Worm (Caenorhabditis elegans): ENCODE data around the gene zip-10.

Gene zip-10

DNA sequence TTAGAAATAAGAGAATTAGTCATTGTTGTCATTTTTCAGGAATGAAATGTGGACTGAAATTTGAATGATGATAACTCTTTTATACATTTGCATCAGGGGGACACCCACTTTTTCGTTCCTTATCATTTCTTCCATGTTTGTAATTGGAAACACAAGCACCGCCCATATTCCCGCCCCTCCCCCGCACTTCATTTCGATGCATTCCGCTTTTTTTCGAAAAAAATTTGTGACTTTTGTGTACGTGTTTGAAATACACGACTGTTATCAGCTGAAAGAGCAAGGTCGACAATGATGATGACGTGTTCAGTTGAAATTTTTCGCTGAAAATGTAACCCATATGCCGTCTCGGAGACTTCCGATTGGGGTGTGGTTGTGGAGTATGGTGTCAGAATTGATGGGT lies at the start of gene zip-10:
zip-10 (minus strand) TSS at position 43 of the 400 bp plus-strand sequence.
- TF ChIP-seq nhr-28 (tag; optimal IDR thresholded peaks at IDR 0.05), result no peak
- TF ChIP-seq unc-39 (tag; optimal IDR thresholded peaks at IDR 0.05), result no peak
- TF ChIP-seq egl-27 (tag; optimal IDR thresholded peaks at IDR 0.05), result no peak
- no peak for TF ChIP-seq lsy-12 (tag; optimal IDR thresholded peaks at IDR 0.05)
- peak; percentile 86 for TF ChIP-seq pqm-1 (tag; optimal IDR thresholded peaks at IDR 0.05)
- peak; percentile 44 for TF ChIP-seq nfya-1 (tag; optimal IDR thresholded peaks at IDR 0.05; ENCODE audit: insufficient read depth)
- peak; percentile 1 for TF ChIP-seq jun-1 (tag; optimal IDR thresholded peaks at IDR 0.05)
- no peak for TF ChIP-seq fos-1 (tag; optimal IDR thresholded peaks at IDR 0.05)
- no peak for TF ChIP-seq snpc-4 (tag; optimal IDR thresholded peaks at IDR 0.05)
- TF ChIP-seq ceh-82 (tag; optimal IDR thresholded peaks at IDR 0.05), result no peak
- no peak for TF ChIP-seq nhr-77 (tag; optimal IDR thresholded peaks at IDR 0.05)
- no peak for TF ChIP-seq skn-1 (tag; optimal IDR thresholded peaks at IDR 0.05)
- TF ChIP-seq elt-1 (tag; optimal IDR thresholded peaks at IDR 0.05), result no peak
- TF ChIP-seq aly-2 (tag; optimal IDR thresholded peaks at IDR 0.05), result no peak
- peak; percentile 96 for TF ChIP-seq elt-2 (tag; optimal IDR thresholded peaks at IDR 0.05)
- no peak for TF ChIP-seq nhr-12 (tag; optimal IDR thresholded peaks at IDR 0.05)
- TF ChIP-seq mdl-1 (tag; optimal IDR thresholded peaks at IDR 0.05), result no peak
- TF ChIP-seq elt-3 (tag; optimal IDR thresholded peaks at IDR 0.05), result no peak
- no peak for TF ChIP-seq ztf-11 (tag; optimal IDR thresholded peaks at IDR 0.05)
- TF ChIP-seq mml-1 (tag; optimal IDR thresholded peaks at IDR 0.05), result no peak
- TF ChIP-seq fkh-2 (tag; optimal IDR thresholded peaks at IDR 0.05), result no peak
- TF ChIP-seq nhr-11 (tag; optimal IDR thresholded peaks at IDR 0.05), result no peak
- TF ChIP-seq ZK546.5 (tag; optimal IDR thresholded peaks at IDR 0.05), result no peak
- TF ChIP-seq tbx-2 (tag; optimal IDR thresholded peaks at IDR 0.05), result no peak
- TF ChIP-seq R02D3.7 (tag; optimal IDR thresholded peaks at IDR 0.05), result no peak
- no peak for TF ChIP-seq unc-62 (GFP tag; optimal IDR thresholded peaks at IDR 0.05)
- TF ChIP-seq pha-4 (tag; optimal IDR thresholded peaks at IDR 0.05), result no peak
- TF ChIP-seq egl-5 (tag; optimal IDR thresholded peaks at IDR 0.05), result no peak
- TF ChIP-seq hmg-11 (tag; optimal IDR thresholded peaks at IDR 0.05), result no peak

DNA sequence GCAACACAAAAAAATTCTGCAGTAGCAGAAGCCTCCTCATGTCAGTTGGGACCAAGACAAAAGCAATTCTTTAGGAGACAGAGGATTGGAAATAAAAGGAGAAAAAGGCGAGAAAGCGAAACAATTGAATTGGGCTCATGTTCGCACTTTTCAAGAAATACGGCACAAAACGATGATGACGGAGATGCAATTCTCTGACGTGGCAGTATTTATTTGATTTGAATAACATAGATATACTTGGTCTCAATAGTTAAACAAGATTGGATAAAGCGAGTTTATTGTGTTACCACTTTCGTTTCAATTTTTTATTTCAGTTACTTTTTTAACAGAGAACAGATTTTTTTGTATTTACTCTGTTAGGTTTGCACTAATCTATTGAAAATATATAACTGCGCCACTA lies 46.9 kb upstream of the zip-10 start:
- TF ChIP-seq egl-5 (tag; optimal IDR thresholded peaks at IDR 0.05) (no peak), fkh-10 (GFP tag; optimal IDR thresholded peaks at IDR 0.05) (peak; percentile 84), egl-27 (tag; optimal IDR thresholded peaks at IDR 0.05) (no peak)

DNA sequence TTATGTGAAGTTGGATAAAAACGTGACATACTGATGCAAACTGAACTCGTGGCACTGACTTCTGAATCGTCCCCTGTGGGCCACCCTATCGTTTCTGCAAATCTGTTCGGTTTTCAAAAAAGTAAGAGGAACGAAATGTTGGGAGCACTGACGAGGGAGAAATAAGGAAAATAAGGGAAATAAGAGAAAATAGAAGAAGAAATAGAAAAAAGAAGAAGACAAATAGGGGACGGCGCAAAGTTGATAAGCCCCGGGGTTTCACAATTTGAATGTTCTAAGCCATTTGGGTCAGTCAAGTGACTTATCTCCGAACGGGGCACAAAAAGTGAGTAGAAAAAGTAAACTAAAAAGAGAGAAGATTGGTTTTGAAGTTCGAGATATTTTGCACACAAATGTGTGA lies 45.0 kb upstream of the zip-10 start, which contains the start of gene W05E10.5:
W05E10.5 (minus strand) TSS at position 101 of the 400 bp plus-strand sequence.
- TF ChIP-seq nhr-12 (tag; optimal IDR thresholded peaks at IDR 0.05), result no peak
- no peak for TF ChIP-seq unc-62 (GFP tag; optimal IDR thresholded peaks at IDR 0.05)
- no peak for TF ChIP-seq nhr-25 (tag; optimal IDR thresholded peaks at IDR 0.05)
- no peak for TF ChIP-seq elt-3 (tag; optimal IDR thresholded peaks at IDR 0.05)
- no peak for TF ChIP-seq hmg-11 (tag; optimal IDR thresholded peaks at IDR 0.05)
- TF ChIP-seq ceh-28 (tag; optimal IDR thresholded peaks at IDR 0.05), result no peak
- TF ChIP-seq ZK546.5 (tag; optimal IDR thresholded peaks at IDR 0.05), result no peak
- no peak for TF ChIP-seq fos-1 (tag; optimal IDR thresholded peaks at IDR 0.05)
- TF ChIP-seq ceh-9 (tag; optimal IDR thresholded peaks at IDR 0.05), result no peak
- no peak for TF ChIP-seq pha-4 (tag; optimal IDR thresholded peaks at IDR 0.05)
- TF ChIP-seq daf-12 (tag; optimal IDR thresholded peaks at IDR 0.05), result no peak
- no peak for TF ChIP-seq nfya-1 (tag; optimal IDR thresholded peaks at IDR 0.05; ENCODE audit: insufficient read depth)
- TF ChIP-seq ceh-82 (tag; optimal IDR thresholded peaks at IDR 0.05), result no peak
- no peak for TF ChIP-seq egl-27 (tag; optimal IDR thresholded peaks at IDR 0.05)
- no peak for TF ChIP-seq lsy-12 (tag; optimal IDR thresholded peaks at IDR 0.05)
- TF ChIP-seq ztf-11 (tag; optimal IDR thresholded peaks at IDR 0.05), result no peak

DNA sequence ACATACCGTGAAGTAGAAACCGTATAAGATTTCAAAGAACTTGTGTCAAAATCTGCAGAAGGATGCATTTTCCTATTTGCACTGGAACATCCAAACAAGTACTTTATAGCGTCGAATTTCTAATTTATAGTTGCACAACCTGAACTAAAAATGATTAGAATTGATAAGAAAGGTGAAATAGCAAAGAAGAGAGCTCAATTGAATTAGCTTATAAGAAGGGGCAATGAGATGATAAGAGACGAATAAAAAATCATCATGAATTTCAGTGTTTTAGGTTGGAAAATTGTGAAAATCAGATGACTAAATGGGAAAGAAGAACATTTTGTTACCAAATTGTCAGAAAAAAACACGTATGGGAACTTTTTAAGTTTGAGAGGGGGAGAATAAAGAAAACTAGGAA lies 41.0 kb upstream of the zip-10 start, which contains the start of gene W05E10.1:
W05E10.1 (minus strand) TSS at position 139 of the 400 bp plus-strand sequence.
- no peak for TF ChIP-seq jun-1 (tag; optimal IDR thresholded peaks at IDR 0.05)
- TF ChIP-seq pqm-1 (tag; optimal IDR thresholded peaks at IDR 0.05), result peak; percentile 52
- peak; percentile 69 for TF ChIP-seq elt-2 (tag; optimal IDR thresholded peaks at IDR 0.05)
- TF ChIP-seq nhr-67 (tag; optimal IDR thresholded peaks at IDR 0.05), result no peak

DNA sequence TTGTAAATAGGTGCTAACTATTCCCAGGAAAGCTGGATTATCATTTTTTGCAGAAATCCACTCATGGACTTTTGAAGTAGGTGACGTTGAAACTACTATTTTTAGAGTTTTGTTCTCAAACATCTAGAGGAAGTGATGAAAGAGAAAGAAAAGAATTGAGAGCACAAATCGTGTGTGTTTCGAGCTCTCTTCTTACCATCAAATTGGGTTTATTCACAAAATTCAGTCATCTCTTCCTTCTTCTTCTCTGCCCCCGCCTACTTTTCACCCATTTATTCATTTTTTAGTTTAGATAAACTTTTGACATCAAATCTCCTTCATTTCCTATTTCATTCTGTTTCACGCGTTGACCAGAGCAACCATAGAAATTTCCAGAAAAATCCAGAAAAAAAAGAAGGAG lies 36.3 kb upstream of the zip-10 start, which contains the start of gene W05E10.2:
W05E10.2 (plus strand) TSS at position 301 of the 400 bp plus-strand sequence.
- TF ChIP-seq zag-1 (tag; optimal IDR thresholded peaks at IDR 0.05) (no peak), ceh-9 (tag; optimal IDR thresholded peaks at IDR 0.05) (no peak), hmg-11 (tag; optimal IDR thresholded peaks at IDR 0.05) (no peak), daf-12 (tag; optimal IDR thresholded peaks at IDR 0.05) (no peak), ceh-28 (tag; optimal IDR thresholded peaks at IDR 0.05) (no peak), eor-1 (tag; optimal IDR thresholded peaks at IDR 0.05) (no peak), nhr-28 (tag; optimal IDR thresholded peaks at IDR 0.05) (no peak), elt-2 (tag; optimal IDR thresholded peaks at IDR 0.05) (no peak), skn-1 (tag; optimal IDR thresholded peaks at IDR 0.05) (no peak)
